Worm (Caenorhabditis elegans) whole organism, L3 larva: ENCODE data around the gene F23D12.10.

Source experiments
- elt-2 ChIP-seq: sonication (generic microtip); optimal IDR thresholded peaks from 2 replicates; lab custom pipeline; 2016; ENCODE audit warnings: missing genetic modification reagents, mild to moderate bottlenecking, missing genetic modification characterization, missing compliant biosample characterization
- fkh-10 ChIP-seq: sonication (generic microtip); optimal IDR thresholded peaks from 2 replicates; lab custom pipeline; 2017; ENCODE audit warnings: missing biosample characterization, missing genetic modification reagents, missing genetic modification characterization
- fkh-2 ChIP-seq: fragments of 150-350 bp; optimal IDR thresholded peaks from 2 replicates; lab custom pipeline; 2014; ENCODE audit warnings: missing biosample characterization, missing genetic modification reagents, missing genetic modification characterization
- fos-1 ChIP-seq: fragments of 150-350 bp; optimal IDR thresholded peaks from 2 replicates; lab custom pipeline; 2014; ENCODE audit warnings: missing biosample characterization, missing genetic modification characterization
- lin-15B ChIP-seq: fragments of 150-350 bp; optimal IDR thresholded peaks from 2 replicates; lab custom pipeline; 2014; ENCODE audit warnings: missing biosample characterization, missing genetic modification characterization
- mdl-1 ChIP-seq: fragments of 150-350 bp; optimal IDR thresholded peaks from 2 replicates; lab custom pipeline; 2014; ENCODE audit warnings: missing biosample characterization, missing genetic modification characterization
- nhr-11 ChIP-seq: fragments of 150-350 bp; optimal IDR thresholded peaks from 2 replicates; lab custom pipeline; 2014; ENCODE audit warnings: missing biosample characterization, missing genetic modification characterization
- nhr-28 ChIP-seq: fragments of 150-350 bp; optimal IDR thresholded peaks from 2 replicates; lab custom pipeline; 2014; ENCODE audit warnings: missing biosample characterization, missing genetic modification characterization
- nhr-76 ChIP-seq: fragments of 150-350 bp; sonication (generic microtip); optimal IDR thresholded peaks from 5 replicates; lab custom pipeline; 2014; ENCODE audit warnings: missing biosample characterization, missing genetic modification characterization
- tbx-2 ChIP-seq: sonication (generic microtip); optimal IDR thresholded peaks from 2 replicates; lab custom pipeline; 2016; ENCODE audit warnings: mild to moderate bottlenecking, missing genetic modification characterization, missing compliant biosample characterization

DNA sequence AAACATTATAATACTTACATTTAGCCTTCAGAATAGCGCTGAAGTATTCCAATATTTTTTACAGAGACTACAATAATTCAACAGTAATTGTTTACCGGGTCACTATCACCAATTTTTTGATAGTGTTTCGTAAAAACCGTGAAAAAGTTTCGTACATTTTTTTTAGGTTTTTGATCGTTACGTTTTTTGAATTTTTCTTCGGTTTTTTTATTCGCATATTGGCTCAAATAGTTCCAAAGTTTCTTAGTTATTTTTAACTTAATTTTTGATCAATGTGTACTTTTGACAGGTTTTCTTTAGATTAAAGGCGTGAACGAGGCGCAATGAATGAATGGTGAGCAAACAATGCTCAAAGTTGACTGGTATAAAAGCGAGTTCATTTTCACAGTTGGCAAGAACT lies 7.6 kb upstream of the F23D12.10 start, which contains the start of gene fipr-3:
- no peak for TF ChIP-seq fos-1 (tag; lab: Kevin White, UChicago)
- no peak for TF ChIP-seq tbx-2 (tag; lab: Kevin White, UChicago)
- TF ChIP-seq fkh-10 (GFP tag; lab: Kevin White, UChicago) = no peak
- no peak for TF ChIP-seq nhr-76 (tag; lab: Kevin White, UChicago)
- TF ChIP-seq nhr-11 (tag; lab: Kevin White, UChicago) = no peak
- no peak for TF ChIP-seq fkh-2 (tag; lab: Kevin White, UChicago)
- no peak for TF ChIP-seq elt-2 (tag; lab: Kevin White, UChicago)
- no peak for TF ChIP-seq lin-15B (tag; lab: Kevin White, UChicago)
- no peak for TF ChIP-seq mdl-1 (tag; lab: Kevin White, UChicago)
- no peak for TF ChIP-seq nhr-28 (tag; lab: Kevin White, UChicago)
